Fruit fly (Drosophila melanogaster) whole organism, prepupa: ENCODE measurements around the gene CG43050.

ENCODE experiments used
- Blimp-1 ChIP-seq: fragments of 200-800 bp; sonication (Bioruptor generic); optimal IDR thresholded peaks from 3 replicates; lab custom pipeline; 2017; ENCODE audit warnings: missing biosample characterization, missing genetic modification characterization, mild to moderate bottlenecking, moderate library complexity, missing genetic modification reagents
- CG10669 ChIP-seq: fragments of 200-800 bp; sonication (Bioruptor generic); optimal IDR thresholded peaks from 3 replicates; lab custom pipeline; 2018; ENCODE audit warnings: missing biosample characterization, mild to moderate bottlenecking, missing genetic modification characterization, moderate library complexity
- CG11294 ChIP-seq: fragments of 200-800 bp; sonication (Bioruptor generic); IDR thresholded peaks from 2 replicates; pipeline ENCODE4 v1.3.6; 2022; ENCODE audit warnings: missing biosample characterization, missing genetic modification characterization
- CG11762 ChIP-seq: fragments of 200-800 bp; sonication (Bioruptor generic); optimal IDR thresholded peaks from 3 replicates; lab custom pipeline; 2016; ENCODE audit warnings: missing biosample characterization, missing genetic modification characterization; ENCODE audit not compliant: insufficient read depth
- CG11902 ChIP-seq: fragments of 200-800 bp; sonication (Bioruptor generic); optimal IDR thresholded peaks from 3 replicates; lab custom pipeline; 2016; ENCODE audit warnings: missing biosample characterization, missing genetic modification characterization
- CG1621 ChIP-seq: fragments of 200-800 bp; sonication (Bioruptor generic); optimal IDR thresholded peaks from 3 replicates; lab custom pipeline; 2018; ENCODE audit warnings: missing biosample characterization, mild to moderate bottlenecking, missing genetic modification characterization
- CG16779 ChIP-seq: fragments of 200-800 bp; sonication (Bioruptor generic); optimal IDR thresholded peaks from 3 replicates; lab custom pipeline; 2017; ENCODE audit warnings: missing biosample characterization, mild to moderate bottlenecking, missing genetic modification characterization
- CG3032 ChIP-seq: fragments of 200-800 bp; optimal IDR thresholded peaks from 2 replicates; lab custom pipeline; 2019; ENCODE audit warnings: missing biosample characterization, mild to moderate bottlenecking, missing genetic modification characterization, moderate library complexity
- CG31627 ChIP-seq: fragments of 200-800 bp; sonication (Bioruptor generic); optimal IDR thresholded peaks from 3 replicates; lab custom pipeline; 2016; ENCODE audit warnings: missing biosample characterization, missing genetic modification characterization
- CG32006 ChIP-seq: fragments of 200-800 bp; sonication (Bioruptor generic); optimal IDR thresholded peaks from 3 replicates; lab custom pipeline; 2017; ENCODE audit warnings: missing biosample characterization, mild to moderate bottlenecking, missing genetic modification characterization
- CG4318 ChIP-seq: fragments of 200-800 bp; sonication (Bioruptor generic); optimal IDR thresholded peaks from 3 replicates; lab custom pipeline; 2017; ENCODE audit warnings: missing biosample characterization, mild to moderate bottlenecking, missing genetic modification characterization
- CG6276 ChIP-seq: fragments of 200-800 bp; sonication (Bioruptor generic); optimal IDR thresholded peaks from 2 replicates; lab custom pipeline; 2017; ENCODE audit warnings: missing biosample characterization, mild to moderate bottlenecking, missing genetic modification characterization
- CG6792 ChIP-seq: fragments of 200-800 bp; sonication (Bioruptor generic); optimal IDR thresholded peaks from 3 replicates; lab custom pipeline; 2016; ENCODE audit warnings: missing biosample characterization, missing genetic modification characterization
- CG6808 ChIP-seq: fragments of 200-800 bp; sonication (Bioruptor generic); optimal IDR thresholded peaks from 3 replicates; lab custom pipeline; 2017; ENCODE audit warnings: missing biosample characterization, missing genetic modification characterization, mild to moderate bottlenecking, moderate library complexity, missing genetic modification reagents
- CG6854 ChIP-seq: fragments of 200-800 bp; sonication (Bioruptor generic); optimal IDR thresholded peaks from 2 replicates; lab custom pipeline; 2017; ENCODE audit warnings: missing biosample characterization, mild to moderate bottlenecking, missing genetic modification characterization
- CG8119 ChIP-seq: fragments of 200-800 bp; sonication (Bioruptor generic); IDR thresholded peaks from 3 replicates; pipeline ENCODE4 v1.3.6; 2022; ENCODE audit warnings: missing biosample characterization, missing genetic modification characterization
- CG8319 ChIP-seq: fragments of 200-800 bp; sonication (Bioruptor generic); optimal IDR thresholded peaks from 3 replicates; lab custom pipeline; 2016; ENCODE audit warnings: missing biosample characterization, missing genetic modification characterization
- CG9139 ChIP-seq: fragments of 200-800 bp; sonication (Bioruptor generic); optimal IDR thresholded peaks from 3 replicates; lab custom pipeline; 2017; ENCODE audit warnings: missing biosample characterization, mild to moderate bottlenecking, missing genetic modification characterization
- Eip75B ChIP-seq: fragments of 200-800 bp; sonication (Bioruptor generic); optimal IDR thresholded peaks from 3 replicates; lab custom pipeline; 2016; ENCODE audit warnings: missing biosample characterization, missing genetic modification characterization
- Eip78C ChIP-seq: fragments of 200-800 bp; sonication (Bioruptor generic); peaks from one replicate; lab custom pipeline; 2016; ENCODE audit warnings: missing biosample characterization, missing genetic modification characterization
- Eip93F ChIP-seq: fragments of 200-800 bp; sonication (Bioruptor generic); optimal IDR thresholded peaks from 2 replicates; lab custom pipeline; 2016; ENCODE audit warnings: missing biosample characterization, mild to moderate bottlenecking, missing genetic modification characterization
- Ets21C ChIP-seq: fragments of 200-800 bp; sonication (Bioruptor generic); optimal IDR thresholded peaks from 3 replicates; lab custom pipeline; 2016; ENCODE audit warnings: missing biosample characterization, missing genetic modification characterization
- Ets96B ChIP-seq: fragments of 200-800 bp; optimal IDR thresholded peaks from 2 replicates; lab custom pipeline; 2019; ENCODE audit warnings: missing biosample characterization, mild to moderate bottlenecking, missing genetic modification characterization, moderate library complexity
- Gug ChIP-seq: fragments of 200-800 bp; sonication (Bioruptor generic); IDR thresholded peaks from 2 replicates; pipeline ENCODE4 v1.3.6; 2022; ENCODE audit warnings: missing biosample characterization, missing genetic modification characterization
- Hr39 ChIP-seq: fragments of 200-800 bp; sonication (Bioruptor generic); optimal IDR thresholded peaks from 2 replicates; lab custom pipeline; 2016; ENCODE audit warnings: missing biosample characterization, missing genetic modification characterization
- Lpt ChIP-seq: fragments of 200-800 bp; sonication (Bioruptor generic); optimal IDR thresholded peaks from 3 replicates; lab custom pipeline; 2016; ENCODE audit warnings: missing biosample characterization, missing genetic modification characterization
- Met ChIP-seq: fragments of 200-800 bp; sonication (Bioruptor generic); optimal IDR thresholded peaks from 3 replicates; lab custom pipeline; 2016; ENCODE audit warnings: missing biosample characterization, missing genetic modification characterization
- OdsH ChIP-seq: fragments of 200-800 bp; sonication (Bioruptor generic); optimal IDR thresholded peaks from 3 replicates; lab custom pipeline; 2016; ENCODE audit warnings: missing biosample characterization, missing genetic modification characterization
- Sox14 ChIP-seq: fragments of 200-800 bp; sonication (Bioruptor generic); optimal IDR thresholded peaks from 3 replicates; lab custom pipeline; 2016; ENCODE audit warnings: missing biosample characterization, missing genetic modification characterization
- Sox15 ChIP-seq: fragments of 200-800 bp; sonication (Bioruptor generic); optimal IDR thresholded peaks from 3 replicates; lab custom pipeline; 2016; ENCODE audit warnings: missing biosample characterization, missing genetic modification characterization
- achi ChIP-seq: fragments of 200-800 bp; sonication (Bioruptor generic); optimal IDR thresholded peaks from 3 replicates; lab custom pipeline; 2016; ENCODE audit warnings: missing biosample characterization, missing genetic modification characterization
- acj6 ChIP-seq: fragments of 200-800 bp; sonication (Bioruptor generic); optimal IDR thresholded peaks from 3 replicates; lab custom pipeline; 2016; ENCODE audit warnings: missing biosample characterization, missing genetic modification characterization
- cyc ChIP-seq: fragments of 200-800 bp; sonication (Bioruptor generic); optimal IDR thresholded peaks from 3 replicates; lab custom pipeline; 2016; ENCODE audit warnings: missing biosample characterization, missing genetic modification characterization
- dac ChIP-seq: fragments of 200-800 bp; sonication (Bioruptor generic); optimal IDR thresholded peaks from 2 replicates; lab custom pipeline; 2017; ENCODE audit warnings: missing biosample characterization, mild to moderate bottlenecking, missing genetic modification characterization
- dsx ChIP-seq: fragments of 200-800 bp; optimal IDR thresholded peaks from 3 replicates; lab custom pipeline; 2019; ENCODE audit warnings: missing biosample characterization, mild to moderate bottlenecking, missing genetic modification characterization, moderate library complexity; ENCODE audit not compliant: poor library complexity, severe bottlenecking
- eg ChIP-seq: fragments of 200-800 bp; sonication (Bioruptor generic); IDR thresholded peaks from 3 replicates; pipeline ENCODE4 v1.3.6; 2022; ENCODE audit warnings: missing biosample characterization, missing genetic modification characterization
- esn ChIP-seq: fragments of 200-800 bp; sonication (Bioruptor generic); optimal IDR thresholded peaks from 2 replicates; lab custom pipeline; 2016; ENCODE audit warnings: missing biosample characterization, mild to moderate bottlenecking, missing genetic modification characterization, moderate library complexity
- fd85E ChIP-seq: fragments of 200-800 bp; sonication (Bioruptor generic); optimal IDR thresholded peaks from 3 replicates; lab custom pipeline; 2016; ENCODE audit warnings: missing biosample characterization, missing genetic modification characterization
- fkh ChIP-seq: fragments of 200-800 bp; sonication (Bioruptor generic); optimal IDR thresholded peaks from 3 replicates; lab custom pipeline; 2017; ENCODE audit warnings: missing biosample characterization, mild to moderate bottlenecking, missing genetic modification characterization, moderate library complexity
- net ChIP-seq: fragments of 200-800 bp; sonication (Bioruptor generic); optimal IDR thresholded peaks from 3 replicates; lab custom pipeline; 2016; ENCODE audit warnings: missing biosample characterization, missing genetic modification characterization
- pdm3 ChIP-seq: fragments of 200-800 bp; sonication (Bioruptor generic); optimal IDR thresholded peaks from 3 replicates; lab custom pipeline; 2016; ENCODE audit warnings: missing biosample characterization, missing genetic modification characterization
- salr ChIP-seq, 2 experiments: fragments of 200-800 bp; sonication (Bioruptor generic); optimal IDR thresholded peaks; 3 replicates each; lab custom pipeline; 2016 to 2018; ENCODE audit warnings: missing biosample characterization in 2 of 2, missing genetic modification characterization in 2 of 2, mild to moderate bottlenecking in 1 of 2
- spab ChIP-seq: fragments of 200-800 bp; sonication (Bioruptor generic); optimal IDR thresholded peaks from 2 replicates; lab custom pipeline; 2017; ENCODE audit warnings: missing biosample characterization, mild to moderate bottlenecking, missing genetic modification characterization, missing genetic modification reagents
- ss ChIP-seq, 2 experiments: fragments of 200-800 bp; sonication (Bioruptor generic); optimal IDR thresholded peaks; 2 replicates in 1 of 2; 3 replicates in 1 of 2; lab custom pipeline; 2017 to 2018; ENCODE audit warnings: mild to moderate bottlenecking in 2 of 2, missing biosample characterization in 2 of 2, missing genetic modification characterization in 2 of 2, moderate library complexity in 1 of 2
- svp ChIP-seq: fragments of 200-800 bp; sonication (Bioruptor generic); peaks from one replicate; lab custom pipeline; 2016; ENCODE audit warnings: missing biosample characterization, missing genetic modification characterization
- topi ChIP-seq: fragments of 200-800 bp; sonication (Bioruptor generic); optimal IDR thresholded peaks from 3 replicates; lab custom pipeline; 2016; ENCODE audit warnings: missing biosample characterization, missing genetic modification characterization
- vri ChIP-seq: fragments of 200-800 bp; sonication (Bioruptor generic); optimal IDR thresholded peaks from 3 replicates; lab custom pipeline; 2016; ENCODE audit warnings: missing biosample characterization, mild to moderate bottlenecking, missing genetic modification characterization

CG43050 gene

dm6 chr2L:13095805-13096204, 23.3 kb upstream of the CG43050 start:
- TF ChIP-seq esn, result no peak
- no peak for TF ChIP-seq dac
- TF ChIP-seq Blimp-1 (GFP tag; lab: Kevin White, UChicago), result peak; percentile 71
- TF ChIP-seq Sox14, result no peak
- no peak for TF ChIP-seq fd85E (GFP tag; lab: Kevin White, UChicago)
- no peak for TF ChIP-seq CG32006 (GFP tag; lab: Kevin White, UChicago)
- TF ChIP-seq, all 60 proteins: peak for 1

dm6 chr2L:13097200-13097599, 21.9 kb upstream of the CG43050 start:
- no peak for TF ChIP-seq pdm3
- TF ChIP-seq salr (GFP tag; optimal IDR thresholded peaks at IDR 0.05; lab: Kevin White, UChicago), result no peak
- peak; percentile 38 for TF ChIP-seq svp (GFP tag; lab: Kevin White, UChicago)
- TF ChIP-seq Eip78C, result peak; percentile 25
- TF ChIP-seq Lpt, result no peak

- TF ChIP-seq vri (GFP tag; lab: Kevin White, UChicago), result peak; percentile 89
- no peak for TF ChIP-seq CG31627 (GFP tag; lab: Kevin White, UChicago)
- no peak for TF ChIP-seq Eip75B (GFP tag; lab: Kevin White, UChicago)
- no peak for TF ChIP-seq dac
- peak; percentile 44 for TF ChIP-seq CG6276 (GFP tag; lab: Kevin White, UChicago)
- TF ChIP-seq fkh (GFP tag; lab: Kevin White, UChicago), result peak; percentile 13
- no peak for TF ChIP-seq topi
- TF ChIP-seq Met (GFP tag; lab: Kevin White, UChicago), result no peak
- peak; percentile 46 for TF ChIP-seq dsx
- 0 out of 3 replicates have a peak, but pooled peaks have one; percentile 6 for TF ChIP-seq eg (GFP tag; lab: Robert Waterston, UW)
- peak; percentile 58 for TF ChIP-seq CG9139
- no peak for TF ChIP-seq Sox15
- peak; percentile 51 for TF ChIP-seq CG6808
- TF ChIP-seq CG1621 (tag; lab: Kevin White, UChicago), result peak; percentile 11
- peak; percentile 3 for TF ChIP-seq Ets96B (tag; lab: Kevin White, UChicago)
- peak; percentile 2 for TF ChIP-seq pdm3
- no peak for TF ChIP-seq fd85E (GFP tag; lab: Kevin White, UChicago)
- TF ChIP-seq CG11762, result peak; percentile 5
- no peak for TF ChIP-seq Ets21C (GFP tag; lab: Kevin White, UChicago)
- TF ChIP-seq ss (GFP tag; optimal IDR thresholded peaks at IDR 0.05; lab: Kevin White, UChicago), result peak; percentile 64 to 73
- peak; percentile 76 for TF ChIP-seq svp (GFP tag; lab: Kevin White, UChicago)
- no peak for TF ChIP-seq salr (GFP tag; optimal IDR thresholded peaks at IDR 0.05; lab: Kevin White, UChicago)
- peak; percentile 81 for TF ChIP-seq Eip78C
- TF ChIP-seq OdsH (GFP tag; lab: Kevin White, UChicago), result peak; percentile 10
- TF ChIP-seq CG4318 (GFP tag; lab: Kevin White, UChicago), result no peak
- no peak for TF ChIP-seq achi (GFP tag; lab: Kevin White, UChicago)
- TF ChIP-seq CG16779 (tag; lab: Kevin White, UChicago), result no peak
- no peak for TF ChIP-seq CG3032 (tag; lab: Kevin White, UChicago)
- TF ChIP-seq CG6792, result peak; percentile 3
- TF ChIP-seq Hr39 (GFP tag; lab: Kevin White, UChicago), result no peak
- TF ChIP-seq Lpt, result no peak
- TF ChIP-seq CG11902, result no peak
- no peak for TF ChIP-seq Gug (GFP tag; lab: Robert Waterston, UW)
- no peak for TF ChIP-seq CG8319 (GFP tag; lab: Kevin White, UChicago)
- no peak for TF ChIP-seq Eip93F (GFP tag; lab: Kevin White, UChicago)
- no peak for TF ChIP-seq CG11294 (GFP tag; lab: Robert Waterston, UW)
- TF ChIP-seq acj6 (GFP tag; lab: Kevin White, UChicago), result no peak
- TF ChIP-seq CG10669 (GFP tag; lab: Kevin White, UChicago), result peak; percentile 8
- no peak for TF ChIP-seq spab (GFP tag; lab: Kevin White, UChicago)
- TF ChIP-seq cyc (GFP tag; lab: Kevin White, UChicago), result no peak
- TF ChIP-seq CG8119 (GFP tag; lab: Robert Waterston, UW), result no peak
- peak; percentile 28 for TF ChIP-seq Sox14
- peak; percentile 47 for TF ChIP-seq net
- TF ChIP-seq CG6854 (GFP tag; lab: Kevin White, UChicago), result peak; percentile 6
Observed at dm6 chr2L:13098301-13098700, 20.8 kb upstream of the CG43050 start.
